Fruit fly (Drosophila melanogaster) whole organism, embryonic: ENCODE results near the gene Ktch.

Experiments
- Ada2b ChIP-seq: fragments of 200-800 bp; sonication (Bioruptor generic); IDR thresholded peaks from 2 replicates; pipeline ENCODE4 v1.3.6; 2022; ENCODE audit warnings: missing biosample characterization, missing genetic modification characterization
- B-H2 ChIP-seq: fragments of 200-800 bp; sonication (Bioruptor generic); optimal IDR thresholded peaks from 2 replicates; lab custom pipeline; 2018; ENCODE audit warnings: missing biosample characterization, mild to moderate bottlenecking, missing genetic modification characterization
- C15 ChIP-seq: fragments of 200-800 bp; sonication (Bioruptor generic); IDR thresholded peaks from 3 replicates; pipeline ENCODE4 v1.3.6; 2022; ENCODE audit warnings: missing biosample characterization, missing genetic modification characterization
- CG10209 ChIP-seq: fragments of 200-800 bp; sonication (Bioruptor generic); optimal IDR thresholded peaks from 3 replicates; lab custom pipeline; 2017; ENCODE audit warnings: missing biosample characterization, mild to moderate bottlenecking, missing genetic modification characterization, missing genetic modification reagents
- CG10274 ChIP-seq: fragments of 200-800 bp; sonication (Bioruptor generic); optimal IDR thresholded peaks from 3 replicates; lab custom pipeline; 2017; ENCODE audit warnings: missing biosample characterization, mild to moderate bottlenecking, missing genetic modification characterization
- CG12659 ChIP-seq: fragments of 200-800 bp; sonication (Bioruptor generic); optimal IDR thresholded peaks from 3 replicates; lab custom pipeline; 2017; ENCODE audit warnings: mild to moderate bottlenecking, missing biosample characterization, missing genetic modification reagents, missing genetic modification characterization
- CG14667 ChIP-seq: fragments of 200-800 bp; sonication (Bioruptor generic); IDR thresholded peaks from 2 replicates; pipeline ENCODE4 v1.3.6; 2022; ENCODE audit warnings: missing biosample characterization, missing genetic modification characterization
- CG14860 ChIP-seq: fragments of 200-800 bp; sonication (Bioruptor generic); IDR thresholded peaks from 3 replicates; pipeline ENCODE4 v1.3.6; 2022; ENCODE audit warnings: missing biosample characterization, missing genetic modification characterization; ENCODE audit not compliant: partially characterized antibody
- CG15011 ChIP-seq: fragments of 200-800 bp; sonication (Bioruptor generic); optimal IDR thresholded peaks from 3 replicates; lab custom pipeline; 2018; ENCODE audit warnings: missing biosample characterization, mild to moderate bottlenecking, missing genetic modification characterization
- CG16815 ChIP-seq: fragments of 200-800 bp; sonication (Bioruptor generic); optimal IDR thresholded peaks from 3 replicates; lab custom pipeline; 2017; ENCODE audit warnings: missing biosample characterization, mild to moderate bottlenecking, missing genetic modification characterization
- CG1832 ChIP-seq: fragments of 200-800 bp; sonication (Bioruptor generic); optimal IDR thresholded peaks from 2 replicates; lab custom pipeline; 2017; ENCODE audit warnings: missing biosample characterization, mild to moderate bottlenecking, missing genetic modification characterization, inconsistent platforms
- CG18619 ChIP-seq: fragments of 200-800 bp; sonication (Bioruptor generic); optimal IDR thresholded peaks from 3 replicates; lab custom pipeline; 2017; ENCODE audit warnings: missing biosample characterization, mild to moderate bottlenecking, missing genetic modification characterization
- CG2889 ChIP-seq: fragments of 200-800 bp; sonication (Bioruptor generic); IDR thresholded peaks from 3 replicates; pipeline ENCODE4 v1.3.6; 2022; ENCODE audit warnings: missing biosample characterization, missing genetic modification characterization
- CG30431 ChIP-seq: fragments of 200-800 bp; sonication (Bioruptor generic); optimal IDR thresholded peaks from 2 replicates; lab custom pipeline; 2017; ENCODE audit warnings: missing biosample characterization, missing genetic modification characterization
- CG31441 ChIP-seq: fragments of 200-800 bp; sonication (Bioruptor generic); IDR thresholded peaks from 2 replicates; pipeline ENCODE4 v1.3.6; 2022; ENCODE audit warnings: missing biosample characterization, missing genetic modification characterization
- CG34376 ChIP-seq: fragments of 200-800 bp; sonication (Bioruptor generic); optimal IDR thresholded peaks from 2 replicates; lab custom pipeline; 2018; ENCODE audit warnings: missing biosample characterization, mild to moderate bottlenecking, missing genetic modification characterization
- CG3995 ChIP-seq: fragments of 200-800 bp; sonication (Bioruptor generic); optimal IDR thresholded peaks from 3 replicates; lab custom pipeline; 2016; ENCODE audit warnings: missing biosample characterization, missing genetic modification characterization
- CG42726 ChIP-seq: fragments of 200-800 bp; sonication (Bioruptor generic); IDR thresholded peaks from 2 replicates; pipeline ENCODE4 v1.3.6; 2022; ENCODE audit warnings: missing biosample characterization, missing genetic modification characterization; ENCODE audit not compliant: partially characterized antibody
- CG4282 ChIP-seq: fragments of 200-800 bp; sonication (Bioruptor generic); optimal IDR thresholded peaks from 2 replicates; lab custom pipeline; 2016; ENCODE audit warnings: missing biosample characterization, missing genetic modification characterization
- CG7357 ChIP-seq: fragments of 200-800 bp; sonication (Bioruptor generic); IDR thresholded peaks from 3 replicates; pipeline ENCODE4 v1.3.6; 2022; ENCODE audit warnings: missing biosample characterization, missing genetic modification characterization
- ERR ChIP-seq: fragments of 200-800 bp; sonication (Bioruptor generic); optimal IDR thresholded peaks from 2 replicates; lab custom pipeline; 2016; ENCODE audit warnings: missing biosample characterization, missing genetic modification characterization
- Gug ChIP-seq: fragments of 200-800 bp; sonication (Bioruptor generic); IDR thresholded peaks from 4 replicates; pipeline ENCODE4 v1.3.6; 2022; ENCODE audit warnings: missing biosample characterization, missing genetic modification characterization
- HLHmδ ChIP-seq: fragments of 200-800 bp; sonication (Bioruptor generic); optimal IDR thresholded peaks from 2 replicates; lab custom pipeline; 2018; ENCODE audit warnings: missing biosample characterization, mild to moderate bottlenecking, missing genetic modification characterization, moderate library complexity
- Hmr ChIP-seq: fragments of 200-800 bp; sonication (Bioruptor generic); optimal IDR thresholded peaks from 3 replicates; lab custom pipeline; 2017; ENCODE audit warnings: mild to moderate bottlenecking, missing biosample characterization, missing genetic modification reagents, missing genetic modification characterization
- Hr39 ChIP-seq: fragments of >200 bp; optimal IDR thresholded peaks from 2 replicates; lab custom pipeline; 2017
- Lim3 ChIP-seq: fragments of 200-800 bp; sonication (Bioruptor generic); IDR thresholded peaks from 2 replicates; pipeline ENCODE4 v1.3.6; 2022; ENCODE audit warnings: missing biosample characterization, missing genetic modification characterization
- MESR4 ChIP-seq: fragments of 200-800 bp; sonication (Bioruptor generic); optimal IDR thresholded peaks from 2 replicates; lab custom pipeline; 2018; ENCODE audit warnings: missing biosample characterization, mild to moderate bottlenecking, missing genetic modification characterization, moderate library complexity
- Med ChIP-seq: fragments of 200-800 bp; sonication (Bioruptor generic); peaks from one replicate; lab custom pipeline; 2016; ENCODE audit warnings: missing biosample characterization, missing genetic modification characterization, mild to moderate bottlenecking, inconsistent platforms, moderate library complexity
- Mes4 ChIP-seq: fragments of 200-800 bp; sonication (Bioruptor generic); optimal IDR thresholded peaks from 2 replicates; lab custom pipeline; 2016; ENCODE audit warnings: missing biosample characterization, missing genetic modification characterization
- Nf-YC ChIP-seq: fragments of 200-800 bp; optimal IDR thresholded peaks from 3 replicates; lab custom pipeline; 2019; ENCODE audit warnings: missing biosample characterization, mild to moderate bottlenecking, missing genetic modification characterization, moderate library complexity
- Optix ChIP-seq: fragments of 200-800 bp; sonication (Bioruptor generic); IDR thresholded peaks from 3 replicates; pipeline ENCODE4 v1.3.6; 2022; ENCODE audit warnings: missing biosample characterization, missing genetic modification characterization
- PHDP ChIP-seq: fragments of 200-800 bp; sonication (Bioruptor generic); optimal IDR thresholded peaks from 3 replicates; lab custom pipeline; 2018; ENCODE audit warnings: missing biosample characterization, mild to moderate bottlenecking, missing genetic modification characterization, moderate library complexity
- ab ChIP-seq: fragments of 200-800 bp; sonication (Bioruptor generic); optimal IDR thresholded peaks from 2 replicates; lab custom pipeline; 2016; ENCODE audit warnings: missing biosample characterization, missing genetic modification characterization
- ase ChIP-seq: fragments of 200-800 bp; sonication (Bioruptor generic); IDR thresholded peaks from 3 replicates; pipeline ENCODE4 v1.3.6; 2022; ENCODE audit warnings: missing biosample characterization, missing genetic modification characterization
- ash1 ChIP-seq: fragments of 200-800 bp; sonication (Bioruptor generic); optimal IDR thresholded peaks from 2 replicates; lab custom pipeline; 2018; ENCODE audit warnings: missing biosample characterization, mild to moderate bottlenecking, missing genetic modification characterization
- bowl ChIP-seq: fragments of 200-800 bp; sonication (Bioruptor generic); IDR thresholded peaks from 2 replicates; pipeline ENCODE4 v1.3.6; 2022; ENCODE audit warnings: missing biosample characterization, missing genetic modification characterization
- cad ChIP-seq: fragments of >200 bp; optimal IDR thresholded peaks from 2 replicates; lab custom pipeline; 2017; ENCODE audit warnings: missing biosample characterization, missing genetic modification characterization
- fd64A ChIP-seq: fragments of 200-800 bp; sonication (Bioruptor generic); optimal IDR thresholded peaks from 3 replicates; lab custom pipeline; 2018; ENCODE audit warnings: missing biosample characterization, mild to moderate bottlenecking, missing genetic modification characterization
- grn ChIP-seq: fragments of 200-800 bp; sonication (Bioruptor generic); optimal IDR thresholded peaks from 3 replicates; lab custom pipeline; 2017; ENCODE audit warnings: missing biosample characterization, missing genetic modification characterization
- gsb-n ChIP-seq: fragments of 200-800 bp; sonication (Bioruptor generic); optimal IDR thresholded peaks from 3 replicates; lab custom pipeline; 2018; ENCODE audit warnings: missing biosample characterization, mild to moderate bottlenecking, missing genetic modification characterization
- ham ChIP-seq: fragments of 200-800 bp; sonication (Bioruptor generic); IDR thresholded peaks from 2 replicates; pipeline ENCODE4 v1.3.6; 2022; ENCODE audit warnings: missing biosample characterization, missing genetic modification characterization
- her ChIP-seq: fragments of 200-800 bp; sonication (Bioruptor generic); optimal IDR thresholded peaks from 2 replicates; lab custom pipeline; 2016; ENCODE audit warnings: missing biosample characterization, missing genetic modification characterization
- hth ChIP-seq: fragments of >200 bp; optimal IDR thresholded peaks from 2 replicates; lab custom pipeline; 2017; ENCODE audit warnings: inconsistent platforms
- jing ChIP-seq: fragments of 200-800 bp; sonication (Bioruptor generic); optimal IDR thresholded peaks from 2 replicates; lab custom pipeline; 2018; ENCODE audit warnings: missing biosample characterization, mild to moderate bottlenecking, missing genetic modification characterization
- pfk ChIP-seq: fragments of 200-800 bp; sonication (Bioruptor generic); optimal IDR thresholded peaks from 2 replicates; lab custom pipeline; 2018; ENCODE audit warnings: missing biosample characterization, mild to moderate bottlenecking, missing genetic modification characterization, moderate library complexity
- repo ChIP-seq: fragments of 200-800 bp; sonication (Bioruptor generic); optimal IDR thresholded peaks from 2 replicates; lab custom pipeline; 2016; ENCODE audit warnings: missing biosample characterization, missing genetic modification characterization
- sob ChIP-seq: fragments of 200-800 bp; sonication (Bioruptor generic); IDR thresholded peaks from 2 replicates; pipeline ENCODE4 v1.3.6; 2022; ENCODE audit warnings: missing biosample characterization, missing genetic modification characterization
- stc ChIP-seq: fragments of 200-800 bp; sonication (Bioruptor generic); IDR thresholded peaks from 2 replicates; pipeline ENCODE4 v1.3.6; 2022; ENCODE audit warnings: missing biosample characterization, missing genetic modification characterization
- trh ChIP-seq: fragments of 200-800 bp; sonication (Bioruptor generic); optimal IDR thresholded peaks from 2 replicates; lab custom pipeline; 2016; ENCODE audit warnings: missing biosample characterization, missing genetic modification characterization
- tup ChIP-seq: fragments of 200-800 bp; sonication (Bioruptor generic); optimal IDR thresholded peaks from 2 replicates; lab custom pipeline; 2016; ENCODE audit warnings: missing biosample characterization, mild to moderate bottlenecking, missing genetic modification characterization, moderate library complexity
- tx ChIP-seq: fragments of 200-800 bp; sonication (Bioruptor generic); optimal IDR thresholded peaks from 2 replicates; lab custom pipeline; 2016; ENCODE audit warnings: missing biosample characterization, missing genetic modification characterization
- vvl ChIP-seq: fragments of 200-800 bp; sonication (Bioruptor generic); IDR thresholded peaks from 2 replicates; pipeline ENCODE4 v1.3.6; 2022; ENCODE audit warnings: missing biosample characterization, missing genetic modification characterization
- zfh1 ChIP-seq: fragments of 200-800 bp; sonication (Bioruptor generic); IDR thresholded peaks from 3 replicates; pipeline ENCODE4 v1.3.6; 2022; ENCODE audit warnings: missing biosample characterization, missing genetic modification characterization

The Ktch gene

dm6 chr3R:31168968-31169367, 38.5 kb upstream of the Ktch start, which contains the start of gene stops (continued):
- TF ChIP-seq vvl (GFP tag; lab: Robert Waterston, UW): peak; percentile 50
- peak; percentile 29 for TF ChIP-seq trh (GFP tag; lab: Kevin White, UChicago)
- TF ChIP-seq Gug (GFP tag; lab: Robert Waterston, UW): no peak
- no peak for TF ChIP-seq stc (GFP tag; lab: Robert Waterston, UW)
- TF ChIP-seq CG1832 (GFP tag; lab: Kevin White, UChicago): no peak
- no peak for TF ChIP-seq hth (lab: Kevin White, UChicago)
- no peak for TF ChIP-seq C15 (GFP tag; lab: Robert Waterston, UW)
- no peak for TF ChIP-seq CG14860 (GFP tag; lab: Robert Waterston, UW)
- TF ChIP-seq Nf-YC (tag; lab: Kevin White, UChicago): no peak
- peak; percentile 18 for TF ChIP-seq tup (GFP tag; lab: Kevin White, UChicago)
- TF ChIP-seq jing (GFP tag; lab: Kevin White, UChicago): no peak
- TF ChIP-seq MESR4 (GFP tag; lab: Kevin White, UChicago): no peak
- peak; percentile 28 for TF ChIP-seq CG10209
- TF ChIP-seq CG12659 (GFP tag; lab: Kevin White, UChicago): no peak
- peak; percentile 30 for TF ChIP-seq Mes4
- TF ChIP-seq repo (GFP tag; lab: Kevin White, UChicago): no peak
- no peak for TF ChIP-seq ham
- 0 out of 3 replicates have a peak, but pooled peaks have one; percentile 7 for TF ChIP-seq CG2889 (GFP tag; lab: Robert Waterston, UW)
- no peak for TF ChIP-seq CG42726
- TF ChIP-seq CG7357 (GFP tag; lab: Robert Waterston, UW): no peak
- TF ChIP-seq her: no peak
- TF ChIP-seq CG3995: no peak
- no peak for TF ChIP-seq ase (GFP tag; lab: Robert Waterston, UW)
- TF ChIP-seq CG4282: no peak
- TF ChIP-seq PHDP: peak; percentile 53
- no peak for TF ChIP-seq CG15011
- TF ChIP-seq Hr39: no peak
- TF ChIP-seq ERR (GFP tag; lab: Kevin White, UChicago): no peak
- TF ChIP-seq CG16815 (GFP tag; lab: Kevin White, UChicago): no peak
- no peak for TF ChIP-seq Lim3 (GFP tag; lab: Robert Waterston, UW)
- TF ChIP-seq tx: no peak
- TF ChIP-seq cad (GFP tag; lab: Kevin White, UChicago): no peak
- peak; percentile 23; the same call in 1 of the 2 replicates for TF ChIP-seq CG31441 (GFP tag; lab: Robert Waterston, UW)
- peak; percentile 11 for TF ChIP-seq CG18619 (GFP tag; lab: Kevin White, UChicago)
- TF ChIP-seq sob: 0 out of 2 replicates have a peak, but pooled peaks have one; percentile 30
- no peak for TF ChIP-seq B-H2 (GFP tag; lab: Kevin White, UChicago)
- TF ChIP-seq Optix (GFP tag; lab: Robert Waterston, UW): 0 out of 3 replicates have a peak, but pooled peaks have one; percentile 12
- no peak for TF ChIP-seq CG10274 (GFP tag; lab: Kevin White, UChicago)
- peak; percentile 67 for TF ChIP-seq fd64A
- TF ChIP-seq ash1 (GFP tag; lab: Kevin White, UChicago): no peak
- TF ChIP-seq pfk (GFP tag; lab: Kevin White, UChicago): peak; percentile 62
- TF ChIP-seq Hmr: peak; percentile 29
- peak; percentile 13 for TF ChIP-seq CG34376
- no peak for TF ChIP-seq CG30431
- peak; percentile 30; the same call in 1 of the 2 replicates for TF ChIP-seq Ada2b (GFP tag; lab: Robert Waterston, UW)
- peak; percentile 43 for TF ChIP-seq HLHmδ
- TF ChIP-seq grn (GFP tag; lab: Kevin White, UChicago): no peak
- no peak for TF ChIP-seq CG14667 (GFP tag; lab: Robert Waterston, UW)
- TF ChIP-seq Med: peak; percentile 91
- TF ChIP-seq bowl: no peak
- 0 out of 3 replicates have a peak, but pooled peaks have one; percentile 56 for TF ChIP-seq zfh1 (GFP tag; lab: Robert Waterston, UW)
- no peak for TF ChIP-seq ab (GFP tag; lab: Kevin White, UChicago)
- peak; percentile 27 for TF ChIP-seq gsb-n (tag; lab: Kevin White, UChicago)
